Worm (Caenorhabditis elegans): ENCODE measurements around the gene ctsa-1.1.
A peak's percentile ranks its signal among the peaks of the same experiment; 100 is the strongest.

The ctsa-1.1 gene

ce11 chrII:4706359-4706871, 31.0 kb upstream of the ctsa-1.1 start, which contains the start of the genes F10G7.9 and tsn-1 (continued):
- no peak for TF ChIP-seq mxl-2 (GFP tag; conservative IDR thresholded peaks at IDR 0.05)
- TF ChIP-seq snpc-4 (tag; optimal IDR thresholded peaks at IDR 0.05) = no peak
- TF ChIP-seq ceh-32 (tag; optimal IDR thresholded peaks at IDR 0.05; ENCODE audit: poor library complexity) = no peak
- no peak for TF ChIP-seq F10B5.3 (tag; optimal IDR thresholded peaks at IDR 0.05)
- TF ChIP-seq lin-38 (GFP tag; IDR thresholded peaks at IDR 0.05) = peak; percentile 75
- peak; percentile 57; the same call in 1 of the 2 replicates for TF ChIP-seq hmg-1.1 (GFP tag; IDR thresholded peaks at IDR 0.05)
- no peak for TF ChIP-seq mdt-29 (GFP tag; IDR thresholded peaks at IDR 0.05)
- no peak for TF ChIP-seq nhr-41 (GFP tag; IDR thresholded peaks at IDR 0.05)
- no peak for TF ChIP-seq ZK546.5 (tag; optimal IDR thresholded peaks at IDR 0.05)
- no peak for TF ChIP-seq ceh-44 (GFP tag; IDR thresholded peaks at IDR 0.05)
- no peak for TF ChIP-seq jun-1 (tag; optimal IDR thresholded peaks at IDR 0.05)
- TF ChIP-seq zip-11 (GFP tag; IDR thresholded peaks at IDR 0.05) = no peak
- peak; percentile 51 for TF ChIP-seq pqm-1 (tag; optimal IDR thresholded peaks at IDR 0.05)
- no peak for TF ChIP-seq ama-1 (optimal IDR thresholded peaks at IDR 0.05)
- peak; percentile 67 for TF ChIP-seq nhr-6 (tag; optimal IDR thresholded peaks at IDR 0.05)
- no peak for TF ChIP-seq F37D6.2 (tag; optimal IDR thresholded peaks at IDR 0.05)
- TF ChIP-seq nhr-77 (tag; optimal IDR thresholded peaks at IDR 0.05) = no peak
- no peak for TF ChIP-seq nhr-76 (tag; optimal IDR thresholded peaks at IDR 0.05)
- no peak for TF ChIP-seq nhr-48 (tag; optimal IDR thresholded peaks at IDR 0.05)
- peak; percentile 46 for TF ChIP-seq nhr-25 (tag; optimal IDR thresholded peaks at IDR 0.05; ENCODE audit: borderline replicate concordance, insufficient read depth)
- no peak for TF ChIP-seq ztf-7 (tag; optimal IDR thresholded peaks at IDR 0.05)
- TF ChIP-seq ceh-62 (tag; optimal IDR thresholded peaks at IDR 0.05) = no peak
- peak in 1 of 2 experiments; percentile 24 for TF ChIP-seq mdl-1 (tag; optimal IDR thresholded peaks at IDR 0.05)
- TF ChIP-seq aha-1 (tag) = peak; percentile 87

- peak; percentile 58 for TF ChIP-seq spr-3 (GFP tag; optimal IDR thresholded peaks at IDR 0.05)
- no peak for TF ChIP-seq ama-1 (optimal IDR thresholded peaks at IDR 0.05)
- TF ChIP-seq hif-1 (tag; optimal IDR thresholded peaks at IDR 0.05) = no peak
- TF ChIP-seq dmd-9 (GFP tag; IDR thresholded peaks at IDR 0.05) = no peak
- peak in 1 of 2 experiments; percentile 54 for TF ChIP-seq daf-16 (GFP tag; optimal IDR thresholded peaks at IDR 0.05)
- no peak for TF ChIP-seq daf-16 (tag; optimal IDR thresholded peaks at IDR 0.05)
- no peak for TF ChIP-seq D1046.2 (GFP tag; IDR thresholded peaks at IDR 0.05)
- TF ChIP-seq nhr-28 (tag; optimal IDR thresholded peaks at IDR 0.05) = no peak
- no peak for TF ChIP-seq tra-1 (GFP tag; IDR thresholded peaks at IDR 0.05)
- no peak for TF ChIP-seq unc-62 (GFP tag; optimal IDR thresholded peaks at IDR 0.05 in 1 of 2)
- no peak for TF ChIP-seq unc-62 (tag; optimal IDR thresholded peaks at IDR 0.05)
- 0 out of 2 replicates have a peak, but pooled peaks have one; percentile 22 for TF ChIP-seq lim-7 (GFP tag; IDR thresholded peaks at IDR 0.05)
- TF ChIP-seq ztf-7 (tag; optimal IDR thresholded peaks at IDR 0.05) = no peak
- no peak for TF ChIP-seq F49E8.2 (tag; optimal IDR thresholded peaks at IDR 0.05; ENCODE audit: borderline replicate concordance)
- TF ChIP-seq zip-2 (tag; optimal IDR thresholded peaks at IDR 0.05) = peak; percentile 54
- no peak for TF ChIP-seq ceh-44 (GFP tag; IDR thresholded peaks at IDR 0.05)
- no peak for TF ChIP-seq T20F7.1 (GFP tag; optimal IDR thresholded peaks at IDR 0.05)
- no peak for TF ChIP-seq mdt-29 (GFP tag; IDR thresholded peaks at IDR 0.05)
- TF ChIP-seq F10B5.3 (tag; optimal IDR thresholded peaks at IDR 0.05) = peak; percentile 54
- TF ChIP-seq snpc-1.2 (GFP tag; IDR thresholded peaks at IDR 0.05) = no peak
- TF ChIP-seq nhr-11 (tag; optimal IDR thresholded peaks at IDR 0.05) = no peak
- no peak for TF ChIP-seq mes-2 (tag; optimal IDR thresholded peaks at IDR 0.05; ENCODE audit: poor library complexity, severe bottlenecking)
- TF ChIP-seq zag-1 (tag; optimal IDR thresholded peaks at IDR 0.05) = no peak
- TF ChIP-seq arid-1 (GFP tag; conservative IDR thresholded peaks at IDR 0.05) = peak; percentile 56; the same call in 1 of the 2 replicates
- TF ChIP-seq tag-97 (GFP tag; IDR thresholded peaks at IDR 0.05) = no peak
- TF ChIP-seq saeg-2 (GFP tag; IDR thresholded peaks at IDR 0.05) = 0 out of 2 replicates have a peak, but pooled peaks have one; percentile 25
- no peak for TF ChIP-seq lir-3 (tag; optimal IDR thresholded peaks at IDR 0.05)
- no peak for TF ChIP-seq lin-13 (GFP tag; optimal IDR thresholded peaks at IDR 0.05)
- TF ChIP-seq nhr-25 (tag; optimal IDR thresholded peaks at IDR 0.05; ENCODE audit: borderline replicate concordance, insufficient read depth) = no peak
- no peak for TF ChIP-seq lin-15B (tag; optimal IDR thresholded peaks at IDR 0.05)
- TF ChIP-seq ZK337.2 (GFP tag; IDR thresholded peaks at IDR 0.05) = no peak
- TF ChIP-seq egl-43 (GFP tag; IDR thresholded peaks at IDR 0.05) = no peak
- TF ChIP-seq cey-2 (tag; optimal IDR thresholded peaks at IDR 0.05; ENCODE audit: borderline replicate concordance, insufficient read depth) = no peak
Measured at ce11 chrII:4710120-4710519, 27.3 kb upstream of the ctsa-1.1 start, which contains the start of gene tag-151. TSS of gene tag-151 (plus strand) at chrII:4710277.
